Fruit fly (Drosophila melanogaster) whole organism, embryonic: ENCODE data around the gene Pmm2.

Source experiments
- ATbp ChIP-seq: fragments of 200-800 bp; sonication (Bioruptor generic); optimal IDR thresholded peaks from 2 replicates; lab custom pipeline; 2017; ENCODE audit warnings: missing biosample characterization, mild to moderate bottlenecking, missing genetic modification characterization, missing genetic modification reagents
- CG11247 ChIP-seq: fragments of 200-800 bp; sonication (Bioruptor generic); IDR thresholded peaks from 2 replicates; pipeline ENCODE4 v1.3.6; 2022; ENCODE audit warnings: missing biosample characterization, missing genetic modification characterization
- CG14050 ChIP-seq: fragments of 200-800 bp; sonication (Bioruptor generic); IDR thresholded peaks from 3 replicates; pipeline ENCODE4 v1.3.6; 2022; ENCODE audit warnings: missing biosample characterization, missing genetic modification characterization
- CG15514 ChIP-seq: fragments of 200-800 bp; sonication (Bioruptor generic); optimal IDR thresholded peaks from 3 replicates; lab custom pipeline; 2017; ENCODE audit warnings: missing biosample characterization, missing genetic modification characterization, mild to moderate bottlenecking, moderate library complexity, missing genetic modification reagents
- CG17328 ChIP-seq: fragments of 200-800 bp; sonication (Bioruptor generic); IDR thresholded peaks from 2 replicates; pipeline ENCODE4 v1.3.6; 2022; ENCODE audit warnings: missing biosample characterization, missing genetic modification characterization
- CG17829 ChIP-seq: fragments of 200-800 bp; optimal IDR thresholded peaks from 2 replicates; lab custom pipeline; 2019; ENCODE audit warnings: missing biosample characterization, mild to moderate bottlenecking, missing genetic modification characterization, moderate library complexity
- CG17912 ChIP-seq: fragments of 200-800 bp; sonication (Bioruptor generic); optimal IDR thresholded peaks from 2 replicates; lab custom pipeline; 2018; ENCODE audit warnings: missing biosample characterization, mild to moderate bottlenecking, missing genetic modification characterization
- CG18619 ChIP-seq: fragments of 200-800 bp; sonication (Bioruptor generic); optimal IDR thresholded peaks from 3 replicates; lab custom pipeline; 2017; ENCODE audit warnings: missing biosample characterization, mild to moderate bottlenecking, missing genetic modification characterization
- CG34422 ChIP-seq: fragments of 200-800 bp; sonication (Bioruptor generic); IDR thresholded peaks from 3 replicates; pipeline ENCODE4 v1.3.6; 2022; ENCODE audit warnings: missing biosample characterization, missing genetic modification characterization
- CG4730 ChIP-seq: fragments of 200-800 bp; sonication (Bioruptor generic); IDR thresholded peaks from 2 replicates; pipeline ENCODE4 v1.3.6; 2022; ENCODE audit warnings: missing biosample characterization, missing genetic modification characterization
- CG5180 ChIP-seq: fragments of 200-800 bp; sonication (Bioruptor generic); optimal IDR thresholded peaks from 3 replicates; lab custom pipeline; 2017; ENCODE audit warnings: missing biosample characterization, missing genetic modification characterization, mild to moderate bottlenecking, moderate library complexity, missing genetic modification reagents
- CG7271 ChIP-seq: fragments of 200-800 bp; sonication (Bioruptor generic); optimal IDR thresholded peaks from 2 replicates; lab custom pipeline; 2018; ENCODE audit warnings: missing biosample characterization, mild to moderate bottlenecking, missing genetic modification characterization, moderate library complexity
- CTCF ChIP-seq: fragments of 200-800 bp; sonication (Bioruptor generic); optimal IDR thresholded peaks from 2 replicates; lab custom pipeline; 2017; ENCODE audit warnings: missing biosample characterization, mild to moderate bottlenecking, missing genetic modification characterization, moderate library complexity
- D19B ChIP-seq: fragments of 200-800 bp; sonication (Bioruptor generic); optimal IDR thresholded peaks from 2 replicates; lab custom pipeline; 2017; ENCODE audit warnings: missing biosample characterization, mild to moderate bottlenecking, missing genetic modification characterization
- Dll ChIP-seq: fragments of 200-800 bp; sonication (Bioruptor generic); IDR thresholded peaks from 4 replicates; pipeline ENCODE4 v1.3.6; 2022; ENCODE audit warnings: missing biosample characterization, missing genetic modification characterization; ENCODE audit not compliant: partially characterized antibody
- Dp ChIP-seq: fragments of 200-800 bp; sonication (Bioruptor generic); optimal IDR thresholded peaks from 2 replicates; lab custom pipeline; 2018; ENCODE audit warnings: missing biosample characterization, mild to moderate bottlenecking, missing genetic modification characterization, moderate library complexity
- E2f2 ChIP-seq: fragments of 200-800 bp; sonication (Bioruptor generic); IDR thresholded peaks from 2 replicates; pipeline ENCODE4 v1.3.6; 2022; ENCODE audit warnings: missing biosample characterization, missing genetic modification characterization
- Gsc ChIP-seq: fragments of 200-800 bp; sonication (Bioruptor generic); IDR thresholded peaks from 2 replicates; pipeline ENCODE4 v1.3.6; 2022; ENCODE audit warnings: missing biosample characterization, missing genetic modification characterization
- HHEX ChIP-seq: fragments of 200-800 bp; sonication (Bioruptor generic); optimal IDR thresholded peaks from 3 replicates; lab custom pipeline; 2017; ENCODE audit warnings: missing biosample characterization, mild to moderate bottlenecking, missing genetic modification characterization, missing genetic modification reagents
- Hr39 ChIP-seq: fragments of >200 bp; optimal IDR thresholded peaks from 2 replicates; lab custom pipeline; 2017
- MBD-R2 ChIP-seq: fragments of 200-800 bp; sonication (Bioruptor generic); IDR thresholded peaks from 2 replicates; pipeline ENCODE4 v1.3.6; 2022; ENCODE audit warnings: missing biosample characterization, missing genetic modification characterization
- Mad ChIP-seq: fragments of 200-800 bp; sonication (Bioruptor generic); optimal IDR thresholded peaks from 2 replicates; lab custom pipeline; 2016; ENCODE audit warnings: missing biosample characterization, missing genetic modification characterization
- Nf-YB ChIP-seq: fragments of 200-800 bp; sonication (Bioruptor generic); optimal IDR thresholded peaks from 3 replicates; lab custom pipeline; 2019; ENCODE audit warnings: missing biosample characterization, mild to moderate bottlenecking, missing genetic modification characterization, moderate library complexity
- Spps ChIP-seq: fragments of 200-800 bp; sonication (Bioruptor generic); optimal IDR thresholded peaks from 2 replicates; lab custom pipeline; 2018; ENCODE audit warnings: missing biosample characterization, mild to moderate bottlenecking, missing genetic modification characterization
- Usf ChIP-seq: fragments of 200-800 bp; sonication (Bioruptor generic); optimal IDR thresholded peaks from 2 replicates; lab custom pipeline; 2017; ENCODE audit warnings: missing genotype, missing biosample characterization, missing genetic modification characterization
- Vsx1 ChIP-seq: fragments of 200-800 bp; sonication (Bioruptor generic); optimal IDR thresholded peaks from 2 replicates; lab custom pipeline; 2017; ENCODE audit warnings: missing biosample characterization, mild to moderate bottlenecking, missing genetic modification characterization, missing genetic modification reagents
- Xrp1 ChIP-seq: fragments of 200-800 bp; sonication (Bioruptor generic); IDR thresholded peaks from 2 replicates; pipeline ENCODE4 v1.3.6; 2022; ENCODE audit warnings: missing biosample characterization, missing genetic modification characterization
- ab ChIP-seq: fragments of 200-800 bp; sonication (Bioruptor generic); optimal IDR thresholded peaks from 2 replicates; lab custom pipeline; 2016; ENCODE audit warnings: missing biosample characterization, missing genetic modification characterization
- aop ChIP-seq: fragments of 200-800 bp; sonication (Bioruptor generic); IDR thresholded peaks from 2 replicates; pipeline ENCODE4 v1.3.6; 2022; ENCODE audit warnings: missing biosample characterization, missing genetic modification characterization
- ato ChIP-seq: fragments of 200-800 bp; sonication (Bioruptor generic); IDR thresholded peaks from 2 replicates; pipeline ENCODE4 v1.3.6; 2022; ENCODE audit warnings: missing biosample characterization, missing genetic modification characterization; ENCODE audit not compliant: partially characterized antibody
- chif ChIP-seq, 2 experiments: fragments of 200-800 bp; sonication (Bioruptor generic); optimal IDR thresholded peaks; 3 replicates each; lab custom pipeline; 2016; ENCODE audit warnings: missing biosample characterization in 2 of 2, missing genetic modification characterization in 2 of 2
- chinmo ChIP-seq: fragments of 200-800 bp; sonication (Bioruptor generic); IDR thresholded peaks from 4 replicates; pipeline ENCODE4 v1.3.6; 2022; ENCODE audit warnings: missing biosample characterization, missing genetic modification characterization; ENCODE audit not compliant: partially characterized antibody
- dimm ChIP-seq: fragments of 200-800 bp; sonication (Bioruptor generic); IDR thresholded peaks from 2 replicates; pipeline ENCODE4 v1.3.6; 2022; ENCODE audit warnings: missing biosample characterization, missing genetic modification characterization
- esg ChIP-seq: fragments of 200-800 bp; sonication (Bioruptor generic); conservative IDR thresholded peaks from 2 replicates; pipeline ENCODE4 v1.3.6; 2022; ENCODE audit warnings: missing biosample characterization, missing genetic modification characterization
- eve ChIP-seq, 2 experiments: fragments of >200 bp; optimal IDR thresholded peaks; 2 replicates each; lab custom pipeline; 2017; ENCODE audit warnings: missing biosample characterization in 2 of 2, missing genetic modification characterization in 2 of 2
- gfzf ChIP-seq: fragments of 200-800 bp; sonication (Bioruptor generic); optimal IDR thresholded peaks from 2 replicates; lab custom pipeline; 2016; ENCODE audit warnings: missing biosample characterization, mild to moderate bottlenecking, missing genetic modification characterization, moderate library complexity
- hbn ChIP-seq: fragments of 200-800 bp; sonication (Bioruptor generic); IDR thresholded peaks from 2 replicates; pipeline ENCODE4 v1.3.6; 2022; ENCODE audit warnings: missing biosample characterization, missing genetic modification characterization; ENCODE audit not compliant: partially characterized antibody
- hkb ChIP-seq, 2 experiments: fragments of 200-800 bp in 1 of 2; fragments of >200 bp in 1 of 2; sonication (Bioruptor generic) in 1 of 2; IDR thresholded peaks in 1 of 2; optimal IDR thresholded peaks in 1 of 2; 2 replicates each; pipeline versions ENCODE4 v1.3.6 to Lab custom; 2017 to 2022; ENCODE audit warnings: missing biosample characterization in 1 of 2, missing genetic modification characterization in 1 of 2
- insv ChIP-seq, 2 experiments: fragments of 200-800 bp; sonication (Bioruptor generic); optimal IDR thresholded peaks; 3 replicates each; lab custom pipeline; 2016 to 2018; ENCODE audit warnings: missing biosample characterization in 2 of 2, missing genetic modification characterization in 2 of 2
- nerfin-2 ChIP-seq: fragments of 200-800 bp; sonication (Bioruptor generic); IDR thresholded peaks from 2 replicates; pipeline ENCODE4 v1.3.6; 2022; ENCODE audit warnings: missing biosample characterization, missing genetic modification characterization; ENCODE audit not compliant: partially characterized antibody
- p53 ChIP-seq: fragments of 200-800 bp; sonication (Bioruptor generic); optimal IDR thresholded peaks from 2 replicates; lab custom pipeline; 2016; ENCODE audit warnings: missing biosample characterization, missing genetic modification characterization
- sd ChIP-seq: fragments of 200-800 bp; sonication (Bioruptor generic); optimal IDR thresholded peaks from 3 replicates; lab custom pipeline; 2018; ENCODE audit warnings: missing biosample characterization, mild to moderate bottlenecking, missing genetic modification characterization, moderate library complexity
- stc ChIP-seq: fragments of 200-800 bp; sonication (Bioruptor generic); IDR thresholded peaks from 2 replicates; pipeline ENCODE4 v1.3.6; 2022; ENCODE audit warnings: missing biosample characterization, missing genetic modification characterization
- tio ChIP-seq: fragments of 200-800 bp; sonication (Bioruptor generic); optimal IDR thresholded peaks from 2 replicates; lab custom pipeline; 2017; ENCODE audit warnings: missing biosample characterization, missing genetic modification characterization, inconsistent platforms
- tna ChIP-seq: fragments of 200-800 bp; sonication (Bioruptor generic); IDR thresholded peaks from 2 replicates; pipeline ENCODE4 v1.3.6; 2022; ENCODE audit warnings: missing biosample characterization, missing genetic modification characterization; ENCODE audit not compliant: partially characterized antibody
- unc-4 ChIP-seq: fragments of 200-800 bp; sonication (Bioruptor generic); IDR thresholded peaks from 2 replicates; pipeline ENCODE4 v1.3.6; 2022; ENCODE audit warnings: missing biosample characterization, missing genetic modification characterization; ENCODE audit not compliant: partially characterized antibody
- usp ChIP-seq: fragments of >200 bp; optimal IDR thresholded peaks from 2 replicates; lab custom pipeline; 2017; ENCODE audit warnings: missing biosample characterization, missing genetic modification characterization
- vfl ChIP-seq: fragments of 200-800 bp; sonication (Bioruptor generic); optimal IDR thresholded peaks from 2 replicates; lab custom pipeline; 2016; ENCODE audit warnings: missing biosample characterization, missing genetic modification characterization
- zen2 ChIP-seq: fragments of 200-800 bp; sonication (Bioruptor generic); IDR thresholded peaks from 3 replicates; pipeline ENCODE4 v1.3.6; 2022; ENCODE audit warnings: missing biosample characterization, missing genetic modification characterization; ENCODE audit not compliant: partially characterized antibody

Gene Pmm2

DNA sequence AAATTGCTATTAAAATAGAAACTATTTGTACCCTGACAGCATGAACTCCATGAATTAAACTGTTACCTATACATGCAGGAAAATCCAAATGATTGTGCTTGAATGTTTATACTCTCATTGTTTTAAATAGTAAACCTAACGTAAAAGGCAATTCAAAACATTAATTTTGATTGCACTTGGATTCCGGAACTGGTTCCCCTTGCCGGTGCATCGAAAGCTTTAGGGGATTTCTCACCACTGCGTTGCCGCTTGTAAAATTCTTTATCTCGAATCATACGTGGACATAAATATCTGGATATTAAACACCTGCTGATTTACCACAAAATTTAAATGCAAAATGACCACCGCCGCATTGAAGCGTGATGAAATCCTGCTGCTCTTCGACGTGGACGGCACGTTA, at the start of gene Pmm2 (continued):
- TF ChIP-seq E2f2 (GFP tag; lab: Robert Waterston, UW), result peak; percentile 63
- TF ChIP-seq aop (GFP tag; lab: Robert Waterston, UW), result no peak
- TF ChIP-seq MBD-R2 (GFP tag; lab: Robert Waterston, UW), result peak; percentile 42; the same call in 1 of the 2 replicates
- no peak for TF ChIP-seq CG7271
- TF ChIP-seq chinmo (GFP tag; lab: Robert Waterston, UW), result peak; percentile 96
- TF ChIP-seq insv (GFP tag; optimal IDR thresholded peaks at IDR 0.05; lab: Kevin White, UChicago), result no peak
- peak; percentile 56; the same call in 1 of the 3 replicates for TF ChIP-seq CG34422 (GFP tag; lab: Robert Waterston, UW)
- no peak for TF ChIP-seq eve (GFP tag; optimal IDR thresholded peaks at IDR 0.05; lab: Kevin White, UChicago)
- no peak for TF ChIP-seq CG17829 (tag; lab: Kevin White, UChicago)
- no peak for TF ChIP-seq Nf-YB (GFP tag; lab: Kevin White, UChicago)
- no peak for TF ChIP-seq p53 (GFP tag; lab: Kevin White, UChicago)
- no peak for TF ChIP-seq hkb (optimal IDR thresholded peaks at IDR 0.05; lab: Kevin White, UChicago)
- TF ChIP-seq hkb (GFP tag; IDR thresholded peaks at IDR 0.05; lab: Robert Waterston, UW), result 0 out of 2 replicates have a peak, but pooled peaks have one; percentile 7
- no peak for TF ChIP-seq ato (GFP tag; lab: Robert Waterston, UW)
- no peak for TF ChIP-seq CG5180 (GFP tag; lab: Kevin White, UChicago)
- TF ChIP-seq ATbp (GFP tag; lab: Kevin White, UChicago), result no peak
- peak; percentile 71 for TF ChIP-seq gfzf (GFP tag; lab: Kevin White, UChicago)

DNA sequence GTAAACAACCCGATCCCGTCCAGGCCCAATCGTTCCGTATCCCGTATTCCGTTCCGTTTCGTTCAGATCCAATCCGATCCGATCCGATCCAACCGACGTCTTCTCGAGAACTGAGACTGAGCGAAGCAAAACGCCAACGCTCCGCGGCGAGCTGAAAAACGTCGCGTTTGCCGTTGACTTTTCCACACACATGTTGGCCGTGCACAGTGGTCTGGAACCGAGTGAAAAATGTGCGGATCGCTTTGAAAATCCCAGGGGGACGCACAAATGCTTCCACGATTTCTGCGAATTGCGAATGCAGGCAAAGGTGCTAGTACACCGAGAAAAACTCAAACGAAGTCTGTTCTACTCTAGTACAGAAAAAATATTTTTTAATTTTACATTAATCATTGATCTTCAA, 49.4 kb upstream of the Pmm2 start, which contains the start of gene CG10663:
TSS of gene CG10663 (minus strand) at position 88 of the 400 bp plus-strand sequence.
- TF ChIP-seq unc-4 (GFP tag; lab: Robert Waterston, UW) (no peak), CG5180 (GFP tag; lab: Kevin White, UChicago) (peak; percentile 81), CG15514 (GFP tag; lab: Kevin White, UChicago) (peak; percentile 12), Xrp1 (GFP tag; lab: Robert Waterston, UW) (0 out of 2 replicates have a peak, but pooled peaks have one; percentile 22), CG18619 (GFP tag; lab: Kevin White, UChicago) (no peak), CG11247 (GFP tag; lab: Robert Waterston, UW) (no peak), CG17328 (no peak), HHEX (GFP tag; lab: Kevin White, UChicago) (no peak), CG4730 (GFP tag; lab: Robert Waterston, UW) (no peak), ab (no peak), chif (GFP tag; optimal IDR thresholded peaks at IDR 0.05; lab: Kevin White, UChicago) (peak in 1 of 2 experiments; percentile 13), D19B (GFP tag; lab: Kevin White, UChicago) (no peak), Dll (GFP tag; lab: Robert Waterston, UW) (no peak), usp (no peak), dimm (GFP tag; lab: Robert Waterston, UW) (no peak), sd (tag; lab: Kevin White, UChicago) (no peak), CG17912 (GFP tag; lab: Kevin White, UChicago) (no peak), nerfin-2 (GFP tag; lab: Robert Waterston, UW) (peak; percentile 45; the same call in 1 of the 2 replicates), stc (GFP tag; lab: Robert Waterston, UW) (peak; percentile 30; the same call in 1 of the 2 replicates), hbn (GFP tag; lab: Robert Waterston, UW) (no peak), Dp (GFP tag; lab: Kevin White, UChicago) (no peak), Gsc (no peak), CG14050 (GFP tag; lab: Robert Waterston, UW) (no peak), esg (GFP tag; lab: Robert Waterston, UW) (no peak), vfl (GFP tag; lab: Kevin White, UChicago) (no peak), Usf (GFP tag; lab: Kevin White, UChicago) (no peak), Spps (tag; lab: Kevin White, UChicago) (no peak), Mad (GFP tag; lab: Kevin White, UChicago) (no peak), tna (GFP tag; lab: Robert Waterston, UW) (peak; percentile 51; the same call in 1 of the 2 replicates), Hr39 (lab: Kevin White, UChicago) (no peak), zen2 (GFP tag; lab: Robert Waterston, UW) (0 out of 3 replicates have a peak, but pooled peaks have one; percentile 23), MBD-R2 (GFP tag; lab: Robert Waterston, UW) (0 out of 2 replicates have a peak, but pooled peaks have one; percentile 10), Vsx1 (GFP tag; lab: Kevin White, UChicago) (no peak), CTCF (no peak), tio (GFP tag; lab: Kevin White, UChicago) (no peak)
